Worm (Caenorhabditis elegans): Measurements from ENCODE around the gene cya-2.

DNA sequence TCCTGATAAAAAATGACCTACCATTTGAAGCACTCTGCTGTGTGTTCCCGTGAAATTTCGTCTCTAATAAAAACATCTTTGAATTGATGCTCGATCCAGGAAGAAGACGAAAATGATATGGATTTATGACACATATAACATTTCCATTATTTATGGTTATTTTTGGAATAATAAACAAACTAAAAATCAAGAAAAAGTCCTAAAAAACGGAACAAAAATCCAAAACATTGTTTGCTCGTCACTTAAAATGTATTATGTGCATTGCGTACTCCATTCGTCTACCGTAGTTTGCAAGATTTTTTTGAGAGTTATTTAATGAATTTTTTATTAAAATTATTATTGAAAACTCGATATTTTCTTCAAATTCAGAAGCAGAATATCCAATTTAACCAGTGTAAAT lies 19.0 kb upstream of the cya-2 start, which contains the start of gene bath-20:
- TF ChIP-seq ref-1 (GFP tag; conservative IDR thresholded peaks at IDR 0.05) (no peak), cog-1 (tag; optimal IDR thresholded peaks at IDR 0.05) (no peak), med-1 (GFP tag; optimal IDR thresholded peaks at IDR 0.05; ENCODE audit: insufficient read depth) (no peak), flt-1 (GFP tag; IDR thresholded peaks at IDR 0.05) (no peak), klf-2 (GFP tag; conservative IDR thresholded peaks at IDR 0.05) (no peak), T22C8.4 (GFP tag; IDR thresholded peaks at IDR 0.05) (no peak), tab-1 (GFP tag; IDR thresholded peaks at IDR 0.05) (no peak)

Measured in whole organism, midembryonic.